Worm (Caenorhabditis elegans) whole organism, L2 larva: ENCODE results near the gene cth-2.
A peak's percentile ranks its signal among the peaks of the same experiment; 100 is the strongest.

ENCODE experiments used
- F13H6.1 ChIP-seq: sonication (generic microtip); optimal IDR thresholded peaks from 2 replicates; lab custom pipeline; 2016; ENCODE audit warnings: missing genetic modification characterization, missing compliant biosample characterization
- ceh-16 ChIP-seq: fragments of 150-350 bp; optimal IDR thresholded peaks from 2 replicates; lab custom pipeline; 2014; ENCODE audit warnings: missing biosample characterization, missing genetic modification characterization
- crh-2 ChIP-seq: sonication (generic microtip); optimal IDR thresholded peaks from 2 replicates; lab custom pipeline; 2017; ENCODE audit warnings: missing biosample characterization, missing genetic modification characterization
- egl-27 ChIP-seq: sonication (generic microtip); optimal IDR thresholded peaks from 3 replicates; lab custom pipeline; 2017; ENCODE audit warnings: missing biosample characterization, missing genetic modification reagents, missing genetic modification characterization
- elt-1 ChIP-seq: fragments of 150-350 bp; optimal IDR thresholded peaks from 2 replicates; lab custom pipeline; 2014; ENCODE audit warnings: missing biosample characterization, missing genetic modification characterization
- mbf-1 ChIP-seq: sonication (generic microtip); optimal IDR thresholded peaks from 2 replicates; lab custom pipeline; 2017; ENCODE audit warnings: missing biosample characterization, missing genetic modification characterization
- nhr-10 ChIP-seq: sonication (generic microtip); optimal IDR thresholded peaks from 2 replicates; lab custom pipeline; 2017; ENCODE audit warnings: missing biosample characterization, missing genetic modification characterization
- nhr-21 ChIP-seq: fragments of 150-350 bp; optimal IDR thresholded peaks from 2 replicates; lab custom pipeline; 2014; ENCODE audit warnings: missing biosample characterization, missing genetic modification characterization
- nhr-25 ChIP-seq: fragments of 150-350 bp; sonication (generic microtip); optimal IDR thresholded peaks from 3 replicates; lab custom pipeline; 2014; ENCODE audit warnings: missing biosample characterization, missing genetic modification characterization
- ztf-11 ChIP-seq: sonication (generic microtip); optimal IDR thresholded peaks from 2 replicates; lab custom pipeline; 2017; ENCODE audit warnings: missing biosample characterization, missing genetic modification characterization

- no peak for TF ChIP-seq ceh-16
- peak; percentile 38 for TF ChIP-seq egl-27 (tag; lab: Kevin White, UChicago)
- no peak for TF ChIP-seq ztf-11
- no peak for TF ChIP-seq mbf-1
- peak; percentile 88 for TF ChIP-seq crh-2 (tag; lab: Kevin White, UChicago)
- no peak for TF ChIP-seq nhr-21 (tag; lab: Kevin White, UChicago)
- TF ChIP-seq elt-1: no peak
- peak; percentile 60 for TF ChIP-seq F13H6.1 (tag; lab: Kevin White, UChicago)
- no peak for TF ChIP-seq nhr-10 (tag; lab: Kevin White, UChicago)
- peak; percentile 65 for TF ChIP-seq nhr-25
These were observed 35.3 kb downstream of the cth-2 start, which contains the start of the genes lst-6 and lst-5 for ce11 chrII:7022370-7023001.
